Worm (Caenorhabditis elegans) whole organism, L1 larva: ENCODE results near the gene pho-14.

ENCODE experiments used
- C34B4.2 ChIP-seq: sonication (generic microtip); optimal IDR thresholded peaks from 2 replicates; lab custom pipeline; 2017; ENCODE audit warnings: mild to moderate bottlenecking, missing genetic modification characterization, missing compliant biosample characterization
- F16B12.6 ChIP-seq: fragments of 150-350 bp; optimal IDR thresholded peaks from 2 replicates; lab custom pipeline; 2014; ENCODE audit warnings: missing biosample characterization, missing genetic modification characterization
- ama-1 ChIP-seq: fragments of 150-350 bp; optimal IDR thresholded peaks from 2 replicates; lab custom pipeline; 2014
- blmp-1 ChIP-seq: fragments of 150-350 bp; optimal IDR thresholded peaks from 2 replicates; lab custom pipeline; 2014; ENCODE audit warnings: missing biosample characterization, missing genetic modification characterization
- ceh-63 ChIP-seq: fragments of 200-800 bp; sonication (Bioruptor generic); optimal IDR thresholded peaks from 2 replicates; lab custom pipeline; 2018; ENCODE audit warnings: mild to moderate bottlenecking, missing genetic modification characterization, missing compliant biosample characterization
- ceh-8 ChIP-seq: fragments of 200-800 bp; sonication (Bioruptor generic); optimal IDR thresholded peaks from 2 replicates; lab custom pipeline; 2018; ENCODE audit warnings: mild to moderate bottlenecking, missing genetic modification characterization, moderate library complexity, missing compliant biosample characterization
- ceh-88 ChIP-seq: fragments of 200-800 bp; sonication (Bioruptor generic); IDR thresholded peaks from 2 replicates; pipeline ENCODE4 v1.3.6; 2022; ENCODE audit warnings: missing genetic modification characterization, missing compliant biosample characterization
- ceh-90 ChIP-seq: sonication (generic microtip); optimal IDR thresholded peaks from 2 replicates; lab custom pipeline; 2016; ENCODE audit warnings: missing genetic modification characterization, missing compliant biosample characterization
- dsc-1 ChIP-seq: sonication (generic microtip); optimal IDR thresholded peaks from 2 replicates; lab custom pipeline; 2016; ENCODE audit warnings: mild to moderate bottlenecking, missing genetic modification characterization, missing compliant biosample characterization
- efl-1 ChIP-seq, 4 experiments: fragments of 150-350 bp; optimal IDR thresholded peaks in 3 of 4; peaks in 1 of 4; 1 replicate in 1 of 4; 2 replicates in 3 of 4; lab custom pipeline; 2014; ENCODE audit warnings: missing biosample characterization in 2 of 4, missing genetic modification characterization in 2 of 4, missing genetic modification reagents in 2 of 4
- egl-13 ChIP-seq: sonication (generic microtip); optimal IDR thresholded peaks from 2 replicates; lab custom pipeline; 2016; ENCODE audit warnings: missing genotype, missing genetic modification reagents, missing genetic modification characterization, missing compliant biosample characterization
- elt-2 ChIP-seq: sonication (generic microtip); optimal IDR thresholded peaks from 2 replicates; lab custom pipeline; 2016; ENCODE audit warnings: missing genetic modification characterization, mild to moderate bottlenecking, inconsistent platforms, missing compliant biosample characterization, missing genetic modification reagents
- elt-3 ChIP-seq, 6 experiments: fragments of 150-350 bp in 1 of 6; sonication (generic microtip); optimal IDR thresholded peaks; 2 replicates each; lab custom pipeline; 2017 to 2018; ENCODE audit warnings: missing biosample characterization in 6 of 6, missing genetic modification characterization in 6 of 6, inconsistent platforms in 1 of 6
- fkh-8 ChIP-seq: sonication (generic microtip); optimal IDR thresholded peaks from 2 replicates; lab custom pipeline; 2016; ENCODE audit warnings: mild to moderate bottlenecking, missing genetic modification characterization, missing compliant biosample characterization
- grh-1 ChIP-seq: fragments of 200-800 bp; sonication (Bioruptor generic); IDR thresholded peaks from 2 replicates; pipeline ENCODE4 v1.3.6; 2022; ENCODE audit warnings: missing genetic modification reagents, missing genetic modification characterization, missing compliant biosample characterization
- lin-13 ChIP-seq: fragments of 150-350 bp; optimal IDR thresholded peaks from 2 replicates; lab custom pipeline; 2014; ENCODE audit warnings: missing biosample characterization, missing genetic modification reagents, missing genetic modification characterization
- lin-14 ChIP-seq: fragments of 200-800 bp; sonication (Bioruptor generic); optimal IDR thresholded peaks from 2 replicates; lab custom pipeline; 2018; ENCODE audit warnings: mild to moderate bottlenecking, missing genetic modification characterization, moderate library complexity, missing compliant biosample characterization
- lin-35 ChIP-seq, 2 experiments: fragments of 150-350 bp; optimal IDR thresholded peaks; 2 replicates each; lab custom pipeline; 2014; ENCODE audit warnings: missing biosample characterization in 2 of 2, missing genetic modification characterization in 2 of 2, missing genetic modification reagents in 2 of 2
- lir-3 ChIP-seq: sonication (generic microtip); optimal IDR thresholded peaks from 2 replicates; lab custom pipeline; 2016; ENCODE audit warnings: mild to moderate bottlenecking, missing genetic modification characterization, moderate library complexity, missing compliant biosample characterization; ENCODE audit not compliant: poor library complexity
- lsy-2 ChIP-seq, 2 experiments: fragments of 150-350 bp; optimal IDR thresholded peaks; 2 replicates each; lab custom pipeline; 2014; ENCODE audit warnings: missing biosample characterization in 2 of 2, missing genetic modification characterization in 2 of 2
- mab-9 ChIP-seq: fragments of 200-800 bp; sonication (Bioruptor generic); IDR thresholded peaks from 2 replicates; pipeline ENCODE4 v1.3.6; 2022; ENCODE audit warnings: missing genetic modification reagents, missing genetic modification characterization, missing compliant biosample characterization
- mdl-1 ChIP-seq, 2 experiments: fragments of 150-350 bp; optimal IDR thresholded peaks; 2 replicates each; lab custom pipeline; 2014 to 2017; ENCODE audit warnings: missing biosample characterization in 2 of 2, missing genetic modification characterization in 2 of 2, inconsistent platforms in 1 of 2
- nhr-19 ChIP-seq: fragments of 200-800 bp; sonication (Bioruptor generic); conservative IDR thresholded peaks from 2 replicates; pipeline ENCODE4 v1.3.6; 2022; ENCODE audit warnings: missing genetic modification characterization, missing compliant biosample characterization
- nhr-20 ChIP-seq: sonication (generic microtip); optimal IDR thresholded peaks from 2 replicates; lab custom pipeline; 2016; ENCODE audit warnings: mild to moderate bottlenecking, missing genetic modification characterization, missing compliant biosample characterization
- nhr-237 ChIP-seq: fragments of 150-350 bp; optimal IDR thresholded peaks from 2 replicates; lab custom pipeline; 2014; ENCODE audit warnings: missing biosample characterization, missing genetic modification characterization
- nhr-28 ChIP-seq: fragments of 150-350 bp; optimal IDR thresholded peaks from 2 replicates; lab custom pipeline; 2014; ENCODE audit warnings: missing biosample characterization, missing genetic modification characterization
- nhr-71 ChIP-seq: sonication (generic microtip); optimal IDR thresholded peaks from 2 replicates; lab custom pipeline; 2016; ENCODE audit warnings: mild to moderate bottlenecking, missing genetic modification characterization, moderate library complexity, missing compliant biosample characterization
- nhr-76 ChIP-seq: sonication (generic microtip); optimal IDR thresholded peaks from 2 replicates; lab custom pipeline; 2017; ENCODE audit warnings: missing biosample characterization, missing genetic modification characterization
- nhr-77 ChIP-seq: fragments of 150-350 bp; optimal IDR thresholded peaks from 2 replicates; lab custom pipeline; 2014; ENCODE audit warnings: missing biosample characterization, missing genetic modification characterization
- nhr-84 ChIP-seq: sonication (generic microtip); optimal IDR thresholded peaks from 2 replicates; lab custom pipeline; 2017; ENCODE audit warnings: missing biosample characterization, missing genetic modification characterization
- nhr-85 ChIP-seq: sonication (generic microtip); peaks from one replicate; lab custom pipeline; 2016; ENCODE audit warnings: missing genetic modification characterization, inconsistent platforms, missing compliant biosample characterization
- pax-3 ChIP-seq: fragments of 200-800 bp; sonication (Bioruptor generic); optimal IDR thresholded peaks from 2 replicates; lab custom pipeline; 2018; ENCODE audit warnings: mild to moderate bottlenecking, missing genetic modification characterization, moderate library complexity, missing compliant biosample characterization
- rnt-1 ChIP-seq: sonication (generic microtip); optimal IDR thresholded peaks from 2 replicates; lab custom pipeline; 2016; ENCODE audit warnings: mild to moderate bottlenecking, missing genetic modification characterization, moderate library complexity, missing compliant biosample characterization
- skn-1 ChIP-seq: fragments of 150-350 bp; optimal IDR thresholded peaks from 2 replicates; lab custom pipeline; 2014; ENCODE audit warnings: missing biosample characterization, missing genetic modification characterization
- snpc-4 ChIP-seq: fragments of 150-350 bp; optimal IDR thresholded peaks from 2 replicates; lab custom pipeline; 2014; ENCODE audit warnings: missing biosample characterization, missing genetic modification characterization
- snu-23 ChIP-seq: sonication (generic microtip); optimal IDR thresholded peaks from 2 replicates; lab custom pipeline; 2016; ENCODE audit warnings: missing genetic modification characterization, missing compliant biosample characterization
- sptf-1 ChIP-seq: fragments of 150-350 bp; optimal IDR thresholded peaks from 2 replicates; lab custom pipeline; 2014; ENCODE audit warnings: missing biosample characterization, missing genetic modification characterization
- swsn-7 ChIP-seq: sonication (generic microtip); optimal IDR thresholded peaks from 2 replicates; lab custom pipeline; 2016; ENCODE audit warnings: missing genetic modification characterization, missing compliant biosample characterization
- tbx-2 ChIP-seq: sonication (generic microtip); optimal IDR thresholded peaks from 2 replicates; lab custom pipeline; 2016; ENCODE audit warnings: missing genetic modification characterization, missing compliant biosample characterization
- unc-130 ChIP-seq: fragments of 150-350 bp; optimal IDR thresholded peaks from 2 replicates; lab custom pipeline; 2017; ENCODE audit warnings: missing biosample characterization, missing genetic modification characterization, inconsistent platforms
- unc-98 ChIP-seq: fragments of 200-800 bp; sonication (Bioruptor generic); IDR thresholded peaks from 2 replicates; pipeline ENCODE4 v1.3.6; 2022; ENCODE audit warnings: missing genetic modification characterization, missing compliant biosample characterization
- vab-15 ChIP-seq: sonication (generic microtip); optimal IDR thresholded peaks from 2 replicates; lab custom pipeline; 2017; ENCODE audit warnings: missing genotype, mild to moderate bottlenecking, missing genetic modification characterization, missing compliant biosample characterization
- xbp-1 ChIP-seq: sonication (generic microtip); optimal IDR thresholded peaks from 2 replicates; lab custom pipeline; 2016; ENCODE audit warnings: missing genetic modification characterization, missing compliant biosample characterization
- zip-4 ChIP-seq: fragments of 200-800 bp; sonication (Bioruptor generic); optimal IDR thresholded peaks from 2 replicates; lab custom pipeline; 2018; ENCODE audit warnings: mild to moderate bottlenecking, missing genetic modification characterization, moderate library complexity, missing compliant biosample characterization

pho-14 gene

ce11 chrII:1091706-1092105 is 8.9 kb downstream of the pho-14 start, which contains the start of gene snf-3:
snf-3 (plus strand) TSS chrII:1092006.
- TF ChIP-seq skn-1 (no peak), lin-14 (GFP tag; lab: Kevin White, UChicago) (no peak), tbx-2 (tag; lab: Kevin White, UChicago) (no peak), nhr-71 (tag; lab: Kevin White, UChicago) (no peak), elt-3 (tag; optimal IDR thresholded peaks at IDR 0.05; lab: Kevin White, UChicago) (no peak), nhr-28 (tag; lab: Kevin White, UChicago) (no peak), C34B4.2 (no peak), swsn-7 (tag; lab: Kevin White, UChicago) (no peak)

- TF ChIP-seq lin-14 (GFP tag; lab: Kevin White, UChicago), result peak; percentile 70
- TF ChIP-seq F16B12.6 (tag; lab: Kevin White, UChicago), result no peak
- TF ChIP-seq snu-23, result peak; percentile 37
- no peak for TF ChIP-seq unc-130 (tag; lab: Kevin White, UChicago)
- peak in 2 of 6 experiments; percentile 8 to 16 for TF ChIP-seq elt-3 (tag; optimal IDR thresholded peaks at IDR 0.05; lab: Kevin White, UChicago)
- no peak for TF ChIP-seq sptf-1
- TF ChIP-seq nhr-20 (tag; lab: Kevin White, UChicago), result peak; percentile 23
- TF ChIP-seq skn-1, result peak; percentile 26
- TF ChIP-seq grh-1 (GFP tag; lab: Robert Waterston, UW), result peak; percentile 63
- TF ChIP-seq lin-13 (GFP tag; lab: Kevin White, UChicago), result peak; percentile 15
- TF ChIP-seq xbp-1 (tag; lab: Kevin White, UChicago), result no peak
- no peak for TF ChIP-seq unc-98 (GFP tag; lab: Robert Waterston, UW)
- TF ChIP-seq lir-3 (tag; lab: Kevin White, UChicago), result no peak
- TF ChIP-seq snpc-4, result peak; percentile 48
- TF ChIP-seq lsy-2 (tag; optimal IDR thresholded peaks at IDR 0.05; lab: Kevin White, UChicago), result peak in 1 of 2 experiments; percentile 4
- no peak for TF ChIP-seq ceh-90 (tag; lab: Kevin White, UChicago)
- TF ChIP-seq dsc-1 (tag; lab: Kevin White, UChicago), result no peak
- TF ChIP-seq vab-15 (tag; lab: Kevin White, UChicago), result peak; percentile 53
- TF ChIP-seq blmp-1, result peak; percentile 68
- TF ChIP-seq nhr-85 (tag; lab: Kevin White, UChicago), result peak; percentile 88
- TF ChIP-seq nhr-76 (tag; lab: Kevin White, UChicago), result no peak
Observed at ce11 chrII:1090743-1091142, 9.9 kb downstream of the pho-14 start.

ce11 chrII:1088527-1089230 is 11.9 kb downstream of the pho-14 start:
- peak; percentile 17 to 18 for TF ChIP-seq lsy-2 (tag; optimal IDR thresholded peaks at IDR 0.05; lab: Kevin White, UChicago)
- no peak for TF ChIP-seq nhr-19
- peak; percentile 17 for TF ChIP-seq nhr-20 (tag; lab: Kevin White, UChicago)
- TF ChIP-seq blmp-1, result peak; percentile 65
- TF ChIP-seq nhr-85 (tag; lab: Kevin White, UChicago), result peak; percentile 81
- TF ChIP-seq nhr-84 (tag; lab: Kevin White, UChicago), result no peak
- no peak for TF ChIP-seq ama-1 (lab: Kevin White, UChicago)
- peak; percentile 61 for TF ChIP-seq lin-14 (GFP tag; lab: Kevin White, UChicago)
- TF ChIP-seq grh-1 (GFP tag; lab: Robert Waterston, UW), result 0 out of 2 replicates have a peak, but pooled peaks have one; percentile 35
- TF ChIP-seq, all 84 proteins: peak for 6

ce11 chrII:1086479-1086878 is 14.1 kb downstream of the pho-14 start:
- TF ChIP-seq rnt-1 (peak; percentile 23), mab-9 (no peak), zip-4 (no peak), ceh-88 (GFP tag; lab: Robert Waterston, UW) (no peak), pax-3 (tag; lab: Kevin White, UChicago) (no peak), nhr-85 (tag; lab: Kevin White, UChicago) (peak; percentile 76), snu-23 (peak; percentile 3), swsn-7 (tag; lab: Kevin White, UChicago) (no peak), elt-2 (tag; lab: Kevin White, UChicago) (no peak), egl-13 (no peak), nhr-77 (tag; lab: Kevin White, UChicago) (no peak), efl-1 (optimal IDR thresholded peaks at IDR 0.05; lab: Kevin White, UChicago) (no peak), efl-1 (GFP tag; optimal IDR thresholded peaks at IDR 0.05 in 1 of 2; lab: Kevin White, UChicago) (peak in 1 of 2 experiments; percentile 62), lin-35 (GFP tag; optimal IDR thresholded peaks at IDR 0.05; lab: Kevin White, UChicago) (peak in 1 of 2 experiments; percentile 42), lsy-2 (tag; optimal IDR thresholded peaks at IDR 0.05; lab: Kevin White, UChicago) (peak in 1 of 2 experiments; percentile 15), ceh-8 (GFP tag; lab: Kevin White, UChicago) (no peak), mdl-1 (tag; optimal IDR thresholded peaks at IDR 0.05; lab: Kevin White, UChicago) (peak in 1 of 2 experiments; percentile 64), snpc-4 (no peak), vab-15 (tag; lab: Kevin White, UChicago) (no peak), nhr-237 (no peak), ceh-63 (GFP tag; lab: Kevin White, UChicago) (no peak), fkh-8 (tag; lab: Kevin White, UChicago) (no peak), grh-1 (GFP tag; lab: Robert Waterston, UW) (no peak), lin-14 (GFP tag; lab: Kevin White, UChicago) (peak; percentile 50)
